Worm (Caenorhabditis elegans): Measurements from ENCODE around the gene ptr-4.

Gene ptr-4

DNA sequence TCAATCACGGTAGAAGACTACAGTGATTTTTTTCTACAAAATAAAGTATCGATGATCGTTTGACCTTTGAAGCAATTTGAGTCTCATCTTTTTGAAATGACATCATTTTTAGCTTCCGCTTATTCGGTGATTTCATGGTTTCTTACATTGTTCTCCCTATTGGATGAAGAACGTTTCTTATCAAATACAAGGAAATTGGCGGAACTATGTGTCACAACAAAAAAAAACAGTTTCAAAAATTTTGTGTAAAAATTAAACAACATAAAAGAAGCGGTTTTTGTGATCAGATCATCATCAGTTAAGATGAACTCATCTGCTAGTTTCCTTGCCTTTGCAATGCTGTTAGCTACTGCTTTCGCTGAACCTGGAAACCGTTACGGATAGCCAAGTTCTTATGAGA, 21.9 kb upstream of the ptr-4 start, which contains the start of gene C45B2.8:
Gene C45B2.8, plus strand, starts transcription at position 301 of the 400 bp plus-strand sequence.
- no peak for TF ChIP-seq W03F9.2 (tag; optimal IDR thresholded peaks at IDR 0.05)

DNA sequence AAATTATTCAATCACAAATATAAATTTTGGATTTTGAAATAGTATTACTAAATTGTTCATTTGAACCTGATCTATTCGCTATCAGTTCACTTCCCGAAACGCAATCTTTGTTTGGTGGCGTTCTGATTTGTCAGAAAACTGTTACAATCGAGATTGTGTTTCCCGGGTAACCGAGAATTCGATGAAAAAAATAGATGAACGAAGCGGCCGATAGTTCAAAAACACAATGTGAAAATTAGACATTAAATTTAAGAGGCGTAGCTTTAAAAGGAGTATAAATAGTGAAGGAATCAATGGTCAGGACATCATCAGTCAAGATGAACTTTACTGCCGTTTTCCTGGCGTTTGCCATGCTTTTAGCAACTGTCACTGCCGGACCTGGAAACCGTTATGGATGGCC, 20.0 kb upstream of the ptr-4 start, which contains the start of gene C45B2.1:
Gene C45B2.1, plus strand, starts transcription at position 301 of the 400 bp plus-strand sequence.
- TF ChIP-seq dao-5 (tag; optimal IDR thresholded peaks at IDR 0.05) (no peak), him-1 (tag; optimal IDR thresholded peaks at IDR 0.05) (no peak), W03F9.2 (tag; optimal IDR thresholded peaks at IDR 0.05) (no peak)

DNA sequence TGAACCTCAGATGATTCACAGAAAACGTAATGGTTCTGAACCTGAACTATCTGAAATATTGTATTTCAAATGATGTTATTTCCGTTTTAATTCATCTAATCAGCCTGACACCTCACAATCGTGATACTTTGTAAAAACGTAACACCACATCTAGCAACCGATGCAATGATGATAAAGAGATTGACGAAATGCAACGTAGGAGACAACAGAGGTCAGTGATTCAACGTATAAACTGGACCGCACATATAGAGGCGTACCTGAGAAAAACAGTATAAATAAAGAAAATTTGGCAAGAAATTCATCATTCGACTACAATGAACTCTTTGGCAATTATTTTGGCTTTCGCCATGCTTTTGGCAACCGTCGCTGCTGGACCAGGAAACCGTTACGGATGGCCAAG, 18.7 kb upstream of the ptr-4 start, which contains the start of gene C45B2.2:
Gene C45B2.2, plus strand, starts transcription at position 301 of the 400 bp plus-strand sequence.
- no peak for TF ChIP-seq dao-5 (tag; optimal IDR thresholded peaks at IDR 0.05)
- TF ChIP-seq him-1 (tag; optimal IDR thresholded peaks at IDR 0.05): no peak
- no peak for TF ChIP-seq W03F9.2 (tag; optimal IDR thresholded peaks at IDR 0.05)

DNA sequence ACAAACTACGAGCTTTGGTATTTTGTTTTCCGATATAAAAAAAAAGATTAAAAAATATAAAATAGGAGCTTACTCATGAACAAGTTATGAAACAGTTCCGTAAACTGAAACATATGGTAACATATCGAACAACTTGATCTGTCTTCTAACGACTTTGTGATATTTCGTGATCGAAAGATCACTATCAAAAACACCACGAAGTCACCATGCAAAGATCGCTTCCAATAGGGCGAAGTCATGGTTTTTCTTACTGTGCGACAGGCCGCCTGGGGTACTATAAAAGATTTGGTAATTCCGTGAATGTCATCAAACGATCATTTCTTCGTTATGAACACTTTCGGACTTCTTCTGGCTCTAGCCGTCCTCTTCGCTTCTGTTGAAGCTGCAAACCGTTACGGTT, 16.9 kb upstream of the ptr-4 start, which contains the start of gene C45B2.3:
Gene C45B2.3, plus strand, starts transcription at position 301 of the 400 bp plus-strand sequence.
- no peak for TF ChIP-seq him-1 (tag; optimal IDR thresholded peaks at IDR 0.05)
- TF ChIP-seq dao-5 (tag; optimal IDR thresholded peaks at IDR 0.05): no peak
- TF ChIP-seq W03F9.2 (tag; optimal IDR thresholded peaks at IDR 0.05): no peak

DNA sequence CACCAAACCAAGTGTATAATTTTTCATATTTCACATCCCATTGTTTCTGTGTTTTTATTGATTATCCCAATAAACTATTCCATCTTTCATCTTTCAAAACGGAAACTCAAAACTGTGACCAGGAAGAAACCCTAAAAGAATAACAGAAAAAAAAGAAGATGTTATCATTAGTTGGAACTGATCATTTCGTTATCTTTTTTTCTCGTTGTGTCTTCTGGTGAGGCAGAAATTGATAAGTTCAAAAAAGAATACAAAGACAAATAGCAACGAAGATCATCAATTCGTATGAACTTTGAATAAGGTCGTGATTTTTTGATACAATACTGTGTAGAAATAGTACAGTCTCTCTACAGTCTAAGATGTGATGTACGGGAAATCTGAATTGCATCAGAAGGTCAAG, 16.0 kb upstream of the ptr-4 start:
- TF ChIP-seq him-1 (tag; optimal IDR thresholded peaks at IDR 0.05): no peak
- TF ChIP-seq W03F9.2 (tag; optimal IDR thresholded peaks at IDR 0.05): no peak
- no peak for TF ChIP-seq dao-5 (tag; optimal IDR thresholded peaks at IDR 0.05)

DNA sequence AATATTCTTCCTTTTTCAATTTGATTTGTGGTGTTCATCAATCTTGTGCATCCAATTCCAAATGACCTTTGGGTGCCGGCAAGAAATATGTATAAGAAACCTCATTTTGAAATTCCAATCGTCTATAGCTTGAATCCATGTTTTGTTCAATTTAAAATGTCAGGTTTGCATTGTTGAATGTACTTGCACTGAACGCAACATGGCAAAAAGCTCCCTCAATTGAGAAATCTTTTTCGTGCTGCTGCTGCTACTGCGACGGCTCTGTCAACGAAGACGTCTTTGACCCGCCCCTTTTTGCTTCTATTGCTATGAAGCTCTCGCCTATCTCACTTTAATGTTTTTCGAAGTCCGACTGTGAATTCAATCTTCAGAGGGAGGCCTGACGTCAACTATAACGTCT, 9.4 kb upstream of the ptr-4 start, which contains the start of gene lgc-58:
Gene lgc-58, plus strand, starts transcription at position 301 of the 400 bp plus-strand sequence.
- TF ChIP-seq him-1 (tag; optimal IDR thresholded peaks at IDR 0.05) (no peak), W03F9.2 (tag; optimal IDR thresholded peaks at IDR 0.05) (no peak), dao-5 (tag; optimal IDR thresholded peaks at IDR 0.05) (no peak)

DNA sequence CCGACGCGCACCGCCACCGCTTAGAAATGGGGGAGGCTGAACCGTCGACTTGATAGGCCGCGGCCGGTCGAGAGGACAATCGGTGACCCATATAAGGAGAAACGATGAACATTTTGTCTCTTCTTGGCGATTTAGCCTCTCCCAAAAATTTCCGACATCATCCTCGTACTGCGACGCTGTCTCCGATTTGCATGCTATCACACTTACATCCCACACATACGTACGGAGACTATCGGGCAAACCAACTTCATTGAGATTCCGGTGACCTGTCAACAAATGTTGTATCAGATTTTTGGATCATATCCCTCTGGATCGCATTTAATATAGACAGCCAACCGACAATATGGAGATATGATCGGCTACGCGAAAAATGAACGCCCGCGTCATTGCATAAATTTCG, 832 bp upstream of the ptr-4 start:
- TF ChIP-seq him-1 (tag; optimal IDR thresholded peaks at IDR 0.05) (no peak), W03F9.2 (tag; optimal IDR thresholded peaks at IDR 0.05) (no peak), dao-5 (tag; optimal IDR thresholded peaks at IDR 0.05) (no peak)

DNA sequence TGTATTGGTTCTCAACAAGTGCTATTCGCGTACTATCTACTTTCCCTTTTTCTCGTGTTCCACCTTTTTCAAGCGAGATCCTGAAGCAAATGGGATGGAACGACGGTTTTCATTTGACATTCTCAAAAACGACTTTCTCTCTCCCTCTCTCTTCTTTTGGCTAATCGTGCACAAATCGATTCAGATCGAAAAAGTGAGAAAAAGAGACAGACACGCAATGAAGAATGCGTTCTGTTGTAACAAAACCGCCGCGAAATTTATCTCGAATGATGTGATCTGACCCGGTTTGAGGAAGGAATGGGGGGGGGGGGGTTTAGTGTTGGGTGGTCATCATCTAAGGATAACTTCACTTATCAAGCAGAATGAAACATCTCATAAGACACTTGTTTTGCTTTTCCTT, 1.4 kb downstream of the ptr-4 start:
- TF ChIP-seq W03F9.2 (tag; optimal IDR thresholded peaks at IDR 0.05) (no peak), him-1 (tag; optimal IDR thresholded peaks at IDR 0.05) (no peak), dao-5 (tag; optimal IDR thresholded peaks at IDR 0.05) (no peak)

DNA sequence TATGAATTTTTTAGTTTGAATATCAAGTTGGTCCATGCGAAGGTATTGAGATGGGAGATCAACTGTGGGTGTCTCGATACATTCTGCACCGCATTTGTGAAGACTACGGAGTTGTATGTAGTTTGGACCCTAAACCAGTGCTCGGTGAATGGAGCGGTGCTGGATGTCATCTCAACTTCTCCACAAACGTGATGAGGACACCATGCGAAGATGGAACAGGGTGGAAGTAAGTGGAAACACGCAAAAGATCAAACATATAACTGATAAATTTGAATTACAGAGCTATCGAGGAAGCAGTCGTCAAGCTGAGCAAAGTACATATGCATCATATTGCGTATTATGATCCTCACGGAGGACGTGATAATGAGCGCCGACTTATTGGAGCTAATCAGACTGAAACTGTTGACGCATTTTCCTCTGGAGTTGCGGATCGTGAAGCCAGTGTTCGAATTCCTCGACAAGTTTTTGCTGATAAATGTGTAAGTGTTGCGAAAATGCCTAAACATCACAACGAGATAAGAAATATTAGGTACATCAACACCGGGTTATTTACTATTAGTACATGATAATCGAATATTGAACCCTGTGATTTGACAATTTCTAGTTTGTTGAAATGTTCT, 6.5 kb downstream of the ptr-4 start:
- TF ChIP-seq dao-5 (tag; optimal IDR thresholded peaks at IDR 0.05): no peak
- TF ChIP-seq W03F9.2 (tag; optimal IDR thresholded peaks at IDR 0.05): no peak
- TF ChIP-seq him-1 (tag; optimal IDR thresholded peaks at IDR 0.05): no peak

DNA sequence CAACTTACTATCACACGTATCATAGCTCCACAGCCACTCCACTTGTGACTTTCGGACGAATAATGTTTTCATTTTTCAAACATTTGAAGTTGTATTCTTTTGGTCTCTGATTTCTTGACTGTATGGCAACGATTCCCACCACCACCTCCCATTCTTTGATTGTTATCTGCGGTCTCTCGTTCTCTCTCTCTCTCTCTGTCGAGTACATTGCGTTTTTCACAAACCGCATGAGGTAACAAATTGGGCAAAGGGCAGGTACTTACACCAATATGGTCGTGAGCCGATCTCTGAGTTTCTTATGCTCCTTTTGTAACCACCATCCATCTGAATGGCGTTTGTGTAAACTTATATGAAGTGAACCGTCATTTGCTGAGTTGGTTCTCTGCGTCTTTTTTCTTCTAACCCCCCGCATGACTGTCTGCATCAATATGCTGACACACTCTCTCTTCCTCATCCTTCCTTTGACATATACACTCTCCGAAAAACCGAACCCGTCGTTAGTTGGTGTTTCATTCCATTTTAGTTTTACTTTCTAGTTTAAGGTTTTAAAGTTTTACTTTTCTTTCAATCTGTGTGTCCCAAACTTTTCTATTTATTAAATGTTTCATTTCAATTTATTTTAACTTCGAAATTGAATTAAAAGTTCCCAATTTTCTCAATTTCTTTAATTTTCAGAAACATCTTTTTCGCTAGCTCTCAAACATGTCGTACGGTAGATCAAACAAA, 8.0 kb downstream of the ptr-4 start, which contains the start of gene gln-1:
Gene gln-1, plus strand, starts transcription at position 676 of the 726 bp plus-strand sequence.
- TF ChIP-seq him-1 (tag; optimal IDR thresholded peaks at IDR 0.05) (no peak), dao-5 (tag; optimal IDR thresholded peaks at IDR 0.05) (no peak), W03F9.2 (tag; optimal IDR thresholded peaks at IDR 0.05) (no peak)

DNA sequence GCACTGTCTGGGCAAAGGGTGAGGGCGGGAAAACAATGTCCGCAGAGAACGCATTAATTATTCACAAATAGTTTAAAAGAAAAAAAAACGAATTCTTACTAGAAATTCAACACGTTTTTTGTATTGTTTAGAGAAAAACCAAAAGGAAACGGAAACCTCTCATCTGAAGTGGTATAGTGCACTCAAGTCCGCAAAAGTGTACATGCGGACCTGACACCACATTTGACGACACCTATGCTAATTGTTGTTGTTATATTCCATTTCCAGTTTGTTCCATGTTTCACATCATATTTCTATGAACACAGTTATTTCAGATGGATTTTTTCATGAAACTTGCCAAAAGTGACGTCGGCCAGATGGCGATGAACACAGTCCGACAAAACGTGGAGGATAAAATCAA, 13.0 kb downstream of the ptr-4 start, which contains the start of gene C45B2.6:
Gene C45B2.6, plus strand, starts transcription at position 136 of the 400 bp plus-strand sequence.
- TF ChIP-seq dao-5 (tag; optimal IDR thresholded peaks at IDR 0.05) (no peak), him-1 (tag; optimal IDR thresholded peaks at IDR 0.05) (no peak), W03F9.2 (tag; optimal IDR thresholded peaks at IDR 0.05) (no peak)

DNA sequence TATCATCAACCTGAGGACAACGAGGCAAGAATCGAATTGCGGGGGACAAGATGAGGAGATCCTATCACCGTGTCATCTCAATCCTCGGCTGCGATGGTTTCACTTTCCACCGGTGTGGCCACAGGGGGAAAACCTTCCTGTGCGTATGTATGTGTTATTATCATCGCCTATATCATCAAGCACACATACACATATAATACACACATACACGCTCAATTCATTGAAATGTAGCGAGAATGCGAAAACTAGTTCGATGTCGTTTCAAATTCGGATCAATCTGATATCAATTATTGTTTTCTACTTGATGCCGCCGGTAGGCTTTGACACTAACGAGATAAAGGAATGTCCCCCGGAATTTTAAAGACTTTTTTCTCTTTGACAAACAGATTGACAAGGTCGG, 14.9 kb downstream of the ptr-4 start:
- TF ChIP-seq him-1 (tag; optimal IDR thresholded peaks at IDR 0.05) (no peak), dao-5 (tag; optimal IDR thresholded peaks at IDR 0.05) (no peak), W03F9.2 (tag; optimal IDR thresholded peaks at IDR 0.05) (no peak)

DNA sequence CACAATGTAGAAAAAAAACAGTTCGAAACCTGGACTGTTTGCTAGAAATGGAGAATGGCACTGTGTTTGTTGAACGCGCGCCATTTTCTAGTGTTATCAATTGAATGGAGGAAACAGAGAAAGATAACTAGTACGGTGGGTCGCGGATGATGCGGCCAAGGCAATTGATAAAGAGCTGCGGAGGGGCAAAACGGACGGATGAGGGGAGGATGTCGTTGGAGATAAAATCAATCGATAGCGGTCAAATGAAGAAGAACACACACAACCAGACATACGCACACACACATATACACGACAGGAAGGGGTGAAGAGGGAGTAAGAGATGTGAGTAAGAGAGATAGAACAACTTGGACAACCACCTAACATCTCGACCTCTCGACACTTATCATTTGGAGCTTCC, 15.7 kb downstream of the ptr-4 start:
- TF ChIP-seq dao-5 (tag; optimal IDR thresholded peaks at IDR 0.05): no peak
- no peak for TF ChIP-seq him-1 (tag; optimal IDR thresholded peaks at IDR 0.05)
- TF ChIP-seq W03F9.2 (tag; optimal IDR thresholded peaks at IDR 0.05): no peak

DNA sequence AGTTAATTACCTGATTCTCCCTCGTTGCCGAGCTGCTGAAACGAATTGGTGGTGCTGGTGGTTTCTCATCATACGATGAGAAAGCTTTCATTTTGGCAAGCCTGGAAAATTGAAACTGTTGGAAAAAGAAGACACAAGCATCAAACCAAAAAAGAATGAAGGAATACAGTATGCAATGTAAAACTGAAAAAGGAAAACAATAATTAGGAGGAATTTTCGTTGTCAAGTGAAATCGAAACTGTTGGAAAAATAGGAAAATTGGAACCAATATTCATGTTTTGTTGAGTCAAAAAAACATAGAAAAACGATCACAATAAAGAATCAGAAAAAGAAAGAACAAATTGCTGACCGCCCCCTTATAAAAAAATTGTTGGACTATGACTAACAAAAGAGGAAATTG, 17.3 kb downstream of the ptr-4 start, which contains the start of gene pak-1:
Gene pak-1, minus strand, starts transcription at position 101 of the 400 bp plus-strand sequence.
- TF ChIP-seq him-1 (tag; optimal IDR thresholded peaks at IDR 0.05) (no peak), dao-5 (tag; optimal IDR thresholded peaks at IDR 0.05) (no peak), W03F9.2 (tag; optimal IDR thresholded peaks at IDR 0.05) (no peak)

Data from whole organism, L4/young adult.